Fruit fly (Drosophila melanogaster) whole organism, wandering third instar larva: ENCODE results near the gene CG33969.

Source experiments
- Abd-B ChIP-seq: fragments of >200 bp; optimal IDR thresholded peaks from 2 replicates; lab custom pipeline; 2017; ENCODE audit warnings: missing biosample characterization, missing genetic modification characterization
- CG32264 ChIP-seq: fragments of 200-800 bp; sonication (Bioruptor generic); optimal IDR thresholded peaks from 2 replicates; lab custom pipeline; 2016; ENCODE audit warnings: missing biosample characterization, missing genetic modification characterization
- CG9705 ChIP-seq: fragments of 200-800 bp; sonication (Bioruptor generic); optimal IDR thresholded peaks from 2 replicates; lab custom pipeline; 2018; ENCODE audit warnings: missing biosample characterization, mild to moderate bottlenecking, missing genetic modification characterization
- CrebA ChIP-seq: fragments of 200-800 bp; sonication (Bioruptor generic); optimal IDR thresholded peaks from 2 replicates; lab custom pipeline; 2016; ENCODE audit warnings: missing biosample characterization, mild to moderate bottlenecking, missing genetic modification characterization, borderline replicate concordance
- Dif ChIP-seq: fragments of 200-275, 200-300 bp; sonication (Bioruptor generic); optimal IDR thresholded peaks from 2 replicates; lab custom pipeline; 2018; ENCODE audit warnings: missing biosample characterization, missing genetic modification characterization; ENCODE audit not compliant: partially characterized antibody
- GATAd ChIP-seq: sonication (Bioruptor generic); optimal IDR thresholded peaks from 2 replicates; lab custom pipeline; 2016; ENCODE audit warnings: missing biosample characterization, missing genetic modification characterization
- HLH106 ChIP-seq: fragments of 200-800 bp; optimal IDR thresholded peaks from 3 replicates; lab custom pipeline; 2019; ENCODE audit warnings: missing biosample characterization, mild to moderate bottlenecking, missing genetic modification characterization, moderate library complexity
- Hnf4 ChIP-seq: fragments of 200-800 bp; sonication (Bioruptor generic); optimal IDR thresholded peaks from 2 replicates; lab custom pipeline; 2016; ENCODE audit warnings: missing biosample characterization, mild to moderate bottlenecking, missing genetic modification characterization
- Hr78 ChIP-seq: fragments of >200 bp; optimal IDR thresholded peaks from 2 replicates; lab custom pipeline; 2017; ENCODE audit warnings: missing biosample characterization, missing genetic modification characterization
- Hr83 ChIP-seq: fragments of 200-300 bp; sonication (Bioruptor generic); optimal IDR thresholded peaks from 2 replicates; lab custom pipeline; 2016; ENCODE audit warnings: missing biosample characterization, mild to moderate bottlenecking, missing genetic modification characterization, moderate library complexity; ENCODE audit not compliant: poor library complexity, severe bottlenecking
- Jra ChIP-seq: sonication (Bioruptor generic); optimal IDR thresholded peaks from 2 replicates; lab custom pipeline; 2016; ENCODE audit warnings: missing biosample characterization, missing genetic modification characterization
- Myc ChIP-seq: fragments of >200 bp; optimal IDR thresholded peaks from 2 replicates; lab custom pipeline; 2017
- N ChIP-seq: fragments of >200 bp; optimal IDR thresholded peaks from 2 replicates; lab custom pipeline; 2018; ENCODE audit warnings: missing biosample characterization, missing external identifiers, missing genetic modification characterization
- OdsH ChIP-seq: fragments of 200-800 bp; sonication (Bioruptor generic); optimal IDR thresholded peaks from 2 replicates; lab custom pipeline; 2016; ENCODE audit warnings: missing biosample characterization, mild to moderate bottlenecking, missing genetic modification characterization
- Rel ChIP-seq, 2 experiments: fragments of 200-800 bp; sonication (Bioruptor generic) in 1 of 2; optimal IDR thresholded peaks; 2 replicates in 1 of 2; 3 replicates in 1 of 2; lab custom pipeline; 2016 to 2019; ENCODE audit warnings: mild to moderate bottlenecking in 2 of 2, missing biosample characterization in 2 of 2, missing genetic modification characterization in 2 of 2, moderate library complexity in 1 of 2
- Sp1 ChIP-seq: fragments of 200-800 bp; sonication (Bioruptor generic); optimal IDR thresholded peaks from 3 replicates; lab custom pipeline; 2019; ENCODE audit warnings: missing biosample characterization, mild to moderate bottlenecking, missing genetic modification characterization, moderate library complexity
- Vsx2 ChIP-seq: fragments of 200-300, 225-300 bp; sonication (Bioruptor generic); optimal IDR thresholded peaks from 2 replicates; lab custom pipeline; 2018; ENCODE audit warnings: missing biosample characterization, missing genetic modification characterization; ENCODE audit not compliant: partially characterized antibody
- br ChIP-seq: fragments of 200-800 bp; sonication (Bioruptor generic); optimal IDR thresholded peaks from 2 replicates; lab custom pipeline; 2016; ENCODE audit warnings: missing biosample characterization, missing genetic modification characterization
- brk ChIP-seq: fragments of 200-800 bp; sonication (Bioruptor generic); optimal IDR thresholded peaks from 2 replicates; lab custom pipeline; 2016; ENCODE audit warnings: missing biosample characterization, mild to moderate bottlenecking, missing genetic modification characterization
- dl ChIP-seq, 2 experiments: fragments of 175-275, 200-275 bp in 1 of 2; fragments of 200-275 bp in 1 of 2; sonication (Bioruptor generic); optimal IDR thresholded peaks; lab custom pipeline; 2018; ENCODE audit warnings: mild to moderate bottlenecking in 2 of 2, missing biosample characterization in 2 of 2, missing genetic modification characterization in 2 of 2, moderate library complexity in 2 of 2; ENCODE audit not compliant: partially characterized antibody in 2 of 2, insufficient read depth in 1 of 2
- dmrt93B ChIP-seq: fragments of 200-800 bp; sonication (Bioruptor generic); optimal IDR thresholded peaks from 2 replicates; lab custom pipeline; 2018; ENCODE audit warnings: missing biosample characterization, mild to moderate bottlenecking, missing genetic modification characterization
- ey ChIP-seq: fragments of 200-800 bp; sonication (Bioruptor generic); optimal IDR thresholded peaks from 2 replicates; lab custom pipeline; 2016; ENCODE audit warnings: missing biosample characterization, missing genetic modification characterization
- foxo ChIP-seq, 2 experiments: fragments of 200-800 bp; sonication (Bioruptor generic); optimal IDR thresholded peaks; 2 replicates in 1 of 2; 3 replicates in 1 of 2; lab custom pipeline; 2016 to 2017; ENCODE audit warnings: missing biosample characterization in 2 of 2, missing genetic modification characterization in 2 of 2
- fru ChIP-seq: fragments of 200-800 bp; sonication (Bioruptor generic); optimal IDR thresholded peaks from 3 replicates; lab custom pipeline; 2016; ENCODE audit warnings: missing biosample characterization, mild to moderate bottlenecking, missing genetic modification characterization
- h ChIP-seq: fragments of 200-800 bp; sonication (Bioruptor generic); optimal IDR thresholded peaks from 3 replicates; lab custom pipeline; 2016; ENCODE audit warnings: missing biosample characterization, mild to moderate bottlenecking, missing genetic modification characterization
- lola ChIP-seq: fragments of >200 bp; optimal IDR thresholded peaks from 2 replicates; lab custom pipeline; 2017; ENCODE audit warnings: missing biosample characterization, missing genetic modification characterization
- psq ChIP-seq: fragments of 200-800 bp; sonication (Bioruptor generic); optimal IDR thresholded peaks from 3 replicates; lab custom pipeline; 2017; ENCODE audit warnings: missing biosample characterization, mild to moderate bottlenecking, missing genetic modification characterization, moderate library complexity
- rgr ChIP-seq: fragments of 200-800 bp; sonication (Bioruptor generic); optimal IDR thresholded peaks from 3 replicates; lab custom pipeline; 2016; ENCODE audit warnings: missing biosample characterization, mild to moderate bottlenecking, missing genetic modification characterization
- sage ChIP-seq: fragments of 200-800 bp; sonication (Bioruptor generic); optimal IDR thresholded peaks from 2 replicates; lab custom pipeline; 2016; ENCODE audit warnings: missing biosample characterization, mild to moderate bottlenecking, missing genetic modification characterization
- sv ChIP-seq: fragments of 200-800 bp; sonication (Bioruptor generic); optimal IDR thresholded peaks from 3 replicates; lab custom pipeline; 2016; ENCODE audit warnings: missing biosample characterization, missing genetic modification characterization
- usp ChIP-seq: fragments of >200 bp; optimal IDR thresholded peaks from 2 replicates; lab custom pipeline; 2017; ENCODE audit warnings: missing biosample characterization, missing genetic modification characterization
- woc ChIP-seq: sonication (Bioruptor generic); optimal IDR thresholded peaks from 2 replicates; lab custom pipeline; 2016; ENCODE audit warnings: missing biosample characterization, mild to moderate bottlenecking, missing genetic modification characterization

CG33969 gene

dm6 chr3L:20398243-20399222 lies 5.2 kb upstream of the CG33969 start:
- TF ChIP-seq Jra (GFP tag; lab: Kevin White, UChicago) (peak; percentile 17), dl (GFP tag; optimal IDR thresholded peaks at IDR 0.05; lab: Kevin White, UChicago; ENCODE audit: insufficient read depth in 1 of 2, partially characterized antibody in 2 of 2) (no peak), ey (GFP tag; lab: Kevin White, UChicago) (peak; percentile 72), br (GFP tag; lab: Kevin White, UChicago) (peak; percentile 69), Rel (GFP tag; optimal IDR thresholded peaks at IDR 0.05; lab: Kevin White, UChicago) (no peak), Rel (tag; optimal IDR thresholded peaks at IDR 0.05; lab: Kevin White, UChicago) (no peak), psq (GFP tag; lab: Kevin White, UChicago) (peak; percentile 59), CG32264 (GFP tag; lab: Kevin White, UChicago) (no peak), Myc (no peak), Hr83 (GFP tag; lab: Kevin White, UChicago) (no peak), OdsH (GFP tag; lab: Kevin White, UChicago) (peak; percentile 66), sage (GFP tag; lab: Kevin White, UChicago) (peak; percentile 19), woc (GFP tag; lab: Kevin White, UChicago) (peak; percentile 55), CrebA (no peak), sv (GFP tag; lab: Kevin White, UChicago) (peak; percentile 82), lola (GFP tag; lab: Kevin White, UChicago) (no peak), rgr (GFP tag; lab: Kevin White, UChicago) (peak; percentile 75), dmrt93B (peak; percentile 21), fru (GFP tag; lab: Kevin White, UChicago) (peak; percentile 69), Dif (peak; percentile 14), brk (GFP tag; lab: Kevin White, UChicago) (peak; percentile 64), Vsx2 (GFP tag; lab: Kevin White, UChicago) (no peak), Sp1 (GFP tag; lab: Kevin White, UChicago) (peak; percentile 60), GATAd (GFP tag; lab: Kevin White, UChicago) (no peak), HLH106 (tag; lab: Kevin White, UChicago) (peak; percentile 59), foxo (GFP tag; optimal IDR thresholded peaks at IDR 0.05; lab: Kevin White, UChicago) (peak in 1 of 2 experiments; percentile 79), Hnf4 (GFP tag; lab: Kevin White, UChicago) (peak; percentile 25), CG9705 (GFP tag; lab: Kevin White, UChicago) (peak; percentile 6), Abd-B (GFP tag; lab: Kevin White, UChicago) (no peak), h (peak; percentile 76)
- TF ChIP-seq, all 38 proteins: peak for 19

dm6 chr3L:20397770-20398169 lies 4.4 kb upstream of the CG33969 start:
- TF ChIP-seq rgr (GFP tag; lab: Kevin White, UChicago): no peak
- no peak for TF ChIP-seq fru (GFP tag; lab: Kevin White, UChicago)
- no peak for TF ChIP-seq sage (GFP tag; lab: Kevin White, UChicago)
- TF ChIP-seq ey (GFP tag; lab: Kevin White, UChicago): no peak
- TF ChIP-seq Myc: no peak
- TF ChIP-seq Jra (GFP tag; lab: Kevin White, UChicago): no peak
- TF ChIP-seq, all 38 proteins: peak for 0

dm6 chr3L:20396047-20396446 lies 2.7 kb upstream of the CG33969 start:
- TF ChIP-seq N (GFP tag; lab: Kevin White, UChicago) (no peak), dl (GFP tag; optimal IDR thresholded peaks at IDR 0.05; lab: Kevin White, UChicago; ENCODE audit: insufficient read depth in 1 of 2, partially characterized antibody in 2 of 2) (no peak), CG32264 (GFP tag; lab: Kevin White, UChicago) (no peak), Myc (no peak), usp (GFP tag; lab: Kevin White, UChicago) (no peak), fru (GFP tag; lab: Kevin White, UChicago) (no peak), Jra (GFP tag; lab: Kevin White, UChicago) (no peak), Rel (GFP tag; optimal IDR thresholded peaks at IDR 0.05; lab: Kevin White, UChicago) (no peak), Rel (tag; optimal IDR thresholded peaks at IDR 0.05; lab: Kevin White, UChicago) (no peak), Sp1 (GFP tag; lab: Kevin White, UChicago) (no peak), br (GFP tag; lab: Kevin White, UChicago) (no peak), CrebA (no peak), Hr78 (GFP tag; lab: Kevin White, UChicago) (no peak)
